Fruit fly (Drosophila melanogaster): Measurements from ENCODE around the gene CG2116.
A peak's percentile ranks its signal among the peaks of the same experiment; 100 is the strongest.

Gene CG2116

dm6 chrX:8101479-8102198, 28.0 kb upstream of the CG2116 start, which contains the start of gene CG2258:
CG2258 (minus strand) TSS chrX:8102095.
- peak; percentile 83 for TF ChIP-seq h (GFP tag; optimal IDR thresholded peaks at IDR 0.05)
- TF ChIP-seq brk (GFP tag; optimal IDR thresholded peaks at IDR 0.05): no peak
- no peak for TF ChIP-seq Rel (GFP tag; optimal IDR thresholded peaks at IDR 0.05)
- TF ChIP-seq Rel (tag; optimal IDR thresholded peaks at IDR 0.05): peak; percentile 39
- TF ChIP-seq Hr78 (GFP tag; optimal IDR thresholded peaks at IDR 0.05): no peak
- no peak for TF ChIP-seq Hr83 (GFP tag; optimal IDR thresholded peaks at IDR 0.05; ENCODE audit: poor library complexity, severe bottlenecking)
- peak; percentile 84 for TF ChIP-seq rgr (GFP tag; optimal IDR thresholded peaks at IDR 0.05)
- TF ChIP-seq HLH106 (tag; optimal IDR thresholded peaks at IDR 0.05): peak; percentile 73
- no peak for TF ChIP-seq Dif (GFP tag; optimal IDR thresholded peaks at IDR 0.05; ENCODE audit: partially characterized antibody)
- no peak for TF ChIP-seq Myc (optimal IDR thresholded peaks at IDR 0.05)
- peak; percentile 69 for TF ChIP-seq woc (GFP tag; optimal IDR thresholded peaks at IDR 0.05)
- TF ChIP-seq usp (GFP tag; optimal IDR thresholded peaks at IDR 0.05): no peak
- peak; percentile 46 for TF ChIP-seq dmrt93B (GFP tag; optimal IDR thresholded peaks at IDR 0.05)
- peak; percentile 59 for TF ChIP-seq fru (GFP tag; optimal IDR thresholded peaks at IDR 0.05)
- TF ChIP-seq jim (GFP tag; optimal IDR thresholded peaks at IDR 0.05): no peak
- TF ChIP-seq tai (GFP tag; optimal IDR thresholded peaks at IDR 0.05): no peak
- TF ChIP-seq sage (GFP tag; optimal IDR thresholded peaks at IDR 0.05): peak; percentile 39
- peak; percentile 37 for TF ChIP-seq Jra (GFP tag; optimal IDR thresholded peaks at IDR 0.05)
- no peak for TF ChIP-seq lola (GFP tag; optimal IDR thresholded peaks at IDR 0.05)
- TF ChIP-seq Abd-B (GFP tag; optimal IDR thresholded peaks at IDR 0.05): no peak
- peak; percentile 72 for TF ChIP-seq Hnf4 (GFP tag; optimal IDR thresholded peaks at IDR 0.05)
- no peak for TF ChIP-seq Dfd (GFP tag; optimal IDR thresholded peaks at IDR 0.05)
- TF ChIP-seq br (GFP tag; optimal IDR thresholded peaks at IDR 0.05): peak; percentile 71
- peak in 1 of 2 experiments; percentile 65 for TF ChIP-seq foxo (GFP tag; optimal IDR thresholded peaks at IDR 0.05)
- TF ChIP-seq pan (optimal IDR thresholded peaks at IDR 0.05): no peak
- TF ChIP-seq dsf (GFP tag; optimal IDR thresholded peaks at IDR 0.05; ENCODE audit: borderline replicate concordance): no peak
- TF ChIP-seq OdsH (GFP tag; optimal IDR thresholded peaks at IDR 0.05): peak; percentile 74
- TF ChIP-seq Sp1 (GFP tag; optimal IDR thresholded peaks at IDR 0.05): peak; percentile 75
- TF ChIP-seq CrebA (GFP tag; optimal IDR thresholded peaks at IDR 0.05; ENCODE audit: borderline replicate concordance): no peak
- TF ChIP-seq CG32264 (GFP tag; optimal IDR thresholded peaks at IDR 0.05): peak; percentile 17
- TF ChIP-seq CG9705 (GFP tag; optimal IDR thresholded peaks at IDR 0.05): peak; percentile 53
- TF ChIP-seq psq (GFP tag; optimal IDR thresholded peaks at IDR 0.05): peak; percentile 65
- peak; percentile 61 for TF ChIP-seq ey (GFP tag; optimal IDR thresholded peaks at IDR 0.05)
- no peak for TF ChIP-seq N (GFP tag; optimal IDR thresholded peaks at IDR 0.05)
- no peak for TF ChIP-seq Vsx2 (GFP tag; optimal IDR thresholded peaks at IDR 0.05; ENCODE audit: partially characterized antibody)

dm6 chrX:8106281-8107050, 23.1 kb upstream of the CG2116 start:
- TF ChIP-seq GATAd (GFP tag; optimal IDR thresholded peaks at IDR 0.05): no peak
- no peak for TF ChIP-seq brk (GFP tag; optimal IDR thresholded peaks at IDR 0.05)
- no peak for TF ChIP-seq Hr78 (GFP tag; optimal IDR thresholded peaks at IDR 0.05)
- TF ChIP-seq Rel (GFP tag; optimal IDR thresholded peaks at IDR 0.05): no peak
- TF ChIP-seq Rel (tag; optimal IDR thresholded peaks at IDR 0.05): peak; percentile 61
- TF ChIP-seq pan (optimal IDR thresholded peaks at IDR 0.05): no peak
- no peak for TF ChIP-seq OdsH (GFP tag; optimal IDR thresholded peaks at IDR 0.05)
- TF ChIP-seq fru (GFP tag; optimal IDR thresholded peaks at IDR 0.05): peak; percentile 23
- no peak for TF ChIP-seq CrebA (GFP tag; optimal IDR thresholded peaks at IDR 0.05; ENCODE audit: borderline replicate concordance)
- no peak for TF ChIP-seq Vsx2 (GFP tag; optimal IDR thresholded peaks at IDR 0.05; ENCODE audit: partially characterized antibody)
- TF ChIP-seq woc (GFP tag; optimal IDR thresholded peaks at IDR 0.05): no peak
- peak; percentile 12 for TF ChIP-seq h (GFP tag; optimal IDR thresholded peaks at IDR 0.05)
- no peak for TF ChIP-seq Hnf4 (GFP tag; optimal IDR thresholded peaks at IDR 0.05)
- TF ChIP-seq lola (GFP tag; optimal IDR thresholded peaks at IDR 0.05): no peak
- no peak for TF ChIP-seq rgr (GFP tag; optimal IDR thresholded peaks at IDR 0.05)
- TF ChIP-seq Dif (GFP tag; optimal IDR thresholded peaks at IDR 0.05; ENCODE audit: partially characterized antibody): no peak
